Fruit fly (Drosophila melanogaster) whole organism, wandering third instar larva: ENCODE results near the gene msl-3.
A peak's percentile ranks its signal among the peaks of the same experiment; 100 is the strongest.

Experiments used
- Abd-B ChIP-seq: fragments of >200 bp; optimal IDR thresholded peaks from 2 replicates; lab custom pipeline; 2017; ENCODE audit warnings: missing biosample characterization, missing genetic modification characterization
- CG32264 ChIP-seq: fragments of 200-800 bp; sonication (Bioruptor generic); optimal IDR thresholded peaks from 2 replicates; lab custom pipeline; 2016; ENCODE audit warnings: missing biosample characterization, missing genetic modification characterization
- CG9705 ChIP-seq: fragments of 200-800 bp; sonication (Bioruptor generic); optimal IDR thresholded peaks from 2 replicates; lab custom pipeline; 2018; ENCODE audit warnings: missing biosample characterization, mild to moderate bottlenecking, missing genetic modification characterization
- Dfd ChIP-seq: fragments of >200 bp; optimal IDR thresholded peaks from 2 replicates; lab custom pipeline; 2017; ENCODE audit warnings: missing biosample characterization, missing genetic modification characterization
- GATAd ChIP-seq: sonication (Bioruptor generic); optimal IDR thresholded peaks from 2 replicates; lab custom pipeline; 2016; ENCODE audit warnings: missing biosample characterization, missing genetic modification characterization
- HLH106 ChIP-seq: fragments of 200-800 bp; optimal IDR thresholded peaks from 3 replicates; lab custom pipeline; 2019; ENCODE audit warnings: missing biosample characterization, mild to moderate bottlenecking, missing genetic modification characterization, moderate library complexity
- Hr78 ChIP-seq: fragments of >200 bp; optimal IDR thresholded peaks from 2 replicates; lab custom pipeline; 2017; ENCODE audit warnings: missing biosample characterization, missing genetic modification characterization
- Hr83 ChIP-seq: fragments of 200-300 bp; sonication (Bioruptor generic); optimal IDR thresholded peaks from 2 replicates; lab custom pipeline; 2016; ENCODE audit warnings: missing biosample characterization, mild to moderate bottlenecking, missing genetic modification characterization, moderate library complexity; ENCODE audit not compliant: poor library complexity, severe bottlenecking
- Myc ChIP-seq: fragments of >200 bp; optimal IDR thresholded peaks from 2 replicates; lab custom pipeline; 2017
- N ChIP-seq: fragments of >200 bp; optimal IDR thresholded peaks from 2 replicates; lab custom pipeline; 2018; ENCODE audit warnings: missing biosample characterization, missing external identifiers, missing genetic modification characterization
- Rel ChIP-seq, 2 experiments: fragments of 200-800 bp; sonication (Bioruptor generic) in 1 of 2; optimal IDR thresholded peaks; 2 replicates in 1 of 2; 3 replicates in 1 of 2; lab custom pipeline; 2016 to 2019; ENCODE audit warnings: mild to moderate bottlenecking in 2 of 2, missing biosample characterization in 2 of 2, missing genetic modification characterization in 2 of 2, moderate library complexity in 1 of 2
- Vsx2 ChIP-seq: fragments of 200-300, 225-300 bp; sonication (Bioruptor generic); optimal IDR thresholded peaks from 2 replicates; lab custom pipeline; 2018; ENCODE audit warnings: missing biosample characterization, missing genetic modification characterization; ENCODE audit not compliant: partially characterized antibody
- brk ChIP-seq: fragments of 200-800 bp; sonication (Bioruptor generic); optimal IDR thresholded peaks from 2 replicates; lab custom pipeline; 2016; ENCODE audit warnings: missing biosample characterization, mild to moderate bottlenecking, missing genetic modification characterization
- dl ChIP-seq, 2 experiments: fragments of 175-275, 200-275 bp in 1 of 2; fragments of 200-275 bp in 1 of 2; sonication (Bioruptor generic); optimal IDR thresholded peaks; lab custom pipeline; 2018; ENCODE audit warnings: mild to moderate bottlenecking in 2 of 2, missing biosample characterization in 2 of 2, missing genetic modification characterization in 2 of 2, moderate library complexity in 2 of 2; ENCODE audit not compliant: partially characterized antibody in 2 of 2, insufficient read depth in 1 of 2
- dmrt93B ChIP-seq: fragments of 200-800 bp; sonication (Bioruptor generic); optimal IDR thresholded peaks from 2 replicates; lab custom pipeline; 2018; ENCODE audit warnings: missing biosample characterization, mild to moderate bottlenecking, missing genetic modification characterization
- dsf ChIP-seq: sonication (Bioruptor generic); optimal IDR thresholded peaks from 2 replicates; lab custom pipeline; 2016; ENCODE audit warnings: missing biosample characterization, missing genetic modification characterization, borderline replicate concordance
- ey ChIP-seq: fragments of 200-800 bp; sonication (Bioruptor generic); optimal IDR thresholded peaks from 2 replicates; lab custom pipeline; 2016; ENCODE audit warnings: missing biosample characterization, missing genetic modification characterization
- foxo ChIP-seq, 2 experiments: fragments of 200-800 bp; sonication (Bioruptor generic); optimal IDR thresholded peaks; 2 replicates in 1 of 2; 3 replicates in 1 of 2; lab custom pipeline; 2016 to 2017; ENCODE audit warnings: missing biosample characterization in 2 of 2, missing genetic modification characterization in 2 of 2
- fru ChIP-seq: fragments of 200-800 bp; sonication (Bioruptor generic); optimal IDR thresholded peaks from 3 replicates; lab custom pipeline; 2016; ENCODE audit warnings: missing biosample characterization, mild to moderate bottlenecking, missing genetic modification characterization
- h ChIP-seq: fragments of 200-800 bp; sonication (Bioruptor generic); optimal IDR thresholded peaks from 3 replicates; lab custom pipeline; 2016; ENCODE audit warnings: missing biosample characterization, mild to moderate bottlenecking, missing genetic modification characterization
- jim ChIP-seq: fragments of 175-275, 200-325 bp; sonication (Bioruptor generic); optimal IDR thresholded peaks from 2 replicates; lab custom pipeline; 2016; ENCODE audit warnings: missing biosample characterization, mild to moderate bottlenecking, missing genetic modification characterization
- lola ChIP-seq: fragments of >200 bp; optimal IDR thresholded peaks from 2 replicates; lab custom pipeline; 2017; ENCODE audit warnings: missing biosample characterization, missing genetic modification characterization
- psq ChIP-seq: fragments of 200-800 bp; sonication (Bioruptor generic); optimal IDR thresholded peaks from 3 replicates; lab custom pipeline; 2017; ENCODE audit warnings: missing biosample characterization, mild to moderate bottlenecking, missing genetic modification characterization, moderate library complexity
- rgr ChIP-seq: fragments of 200-800 bp; sonication (Bioruptor generic); optimal IDR thresholded peaks from 3 replicates; lab custom pipeline; 2016; ENCODE audit warnings: missing biosample characterization, mild to moderate bottlenecking, missing genetic modification characterization
- sage ChIP-seq: fragments of 200-800 bp; sonication (Bioruptor generic); optimal IDR thresholded peaks from 2 replicates; lab custom pipeline; 2016; ENCODE audit warnings: missing biosample characterization, mild to moderate bottlenecking, missing genetic modification characterization
- sv ChIP-seq: fragments of 200-800 bp; sonication (Bioruptor generic); optimal IDR thresholded peaks from 3 replicates; lab custom pipeline; 2016; ENCODE audit warnings: missing biosample characterization, missing genetic modification characterization
- tai ChIP-seq: sonication (Bioruptor generic); optimal IDR thresholded peaks from 2 replicates; lab custom pipeline; 2016; ENCODE audit warnings: missing biosample characterization, missing genetic modification characterization
- usp ChIP-seq: fragments of >200 bp; optimal IDR thresholded peaks from 2 replicates; lab custom pipeline; 2017; ENCODE audit warnings: missing biosample characterization, missing genetic modification characterization

msl-3 gene

DNA sequence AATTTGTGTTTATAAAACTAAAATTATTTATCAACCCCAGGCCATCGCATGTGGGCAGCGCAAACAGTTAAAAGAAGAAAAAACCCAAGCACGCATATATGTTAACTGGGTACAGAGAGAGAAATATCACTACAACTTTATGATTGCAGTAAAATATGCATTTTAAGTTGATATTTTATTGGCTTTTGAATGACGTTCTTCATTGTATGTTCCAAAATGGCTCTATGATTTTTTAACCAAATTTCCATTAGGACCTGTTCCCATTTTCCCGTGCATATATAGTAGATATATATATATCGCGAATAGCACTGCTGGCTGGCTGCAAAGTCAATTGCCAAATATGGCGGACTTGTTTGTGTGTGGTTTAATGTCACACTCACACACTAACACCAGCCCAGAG, 28.8 kb downstream of the msl-3 start:
- TF ChIP-seq N (GFP tag; lab: Kevin White, UChicago), result no peak
- peak in 1 of 2 experiments; percentile 4 for TF ChIP-seq foxo (GFP tag; optimal IDR thresholded peaks at IDR 0.05; lab: Kevin White, UChicago)
- TF ChIP-seq fru, result peak; percentile 6
- TF ChIP-seq rgr (GFP tag; lab: Kevin White, UChicago), result peak; percentile 8
- no peak for TF ChIP-seq sv (GFP tag; lab: Kevin White, UChicago)
- TF ChIP-seq dmrt93B (GFP tag; lab: Kevin White, UChicago), result no peak

- TF ChIP-seq fru (peak; percentile 87), usp (GFP tag; lab: Kevin White, UChicago) (no peak), dsf (GFP tag; lab: Kevin White, UChicago) (no peak), Vsx2 (GFP tag; lab: Kevin White, UChicago) (no peak), Myc (no peak), CG32264 (GFP tag; lab: Kevin White, UChicago) (no peak)
These were observed 30.7 kb downstream of the msl-3 start, which contains the start of gene form3 for dm6 chr3L:7094548-7095072. Gene form3, plus strand, starts transcription at chr3L:7094818.

- no peak for TF ChIP-seq tai (GFP tag; lab: Kevin White, UChicago)
These were observed 31.3 kb downstream of the msl-3 start for dm6 chr3L:7094020-7094419.

DNA sequence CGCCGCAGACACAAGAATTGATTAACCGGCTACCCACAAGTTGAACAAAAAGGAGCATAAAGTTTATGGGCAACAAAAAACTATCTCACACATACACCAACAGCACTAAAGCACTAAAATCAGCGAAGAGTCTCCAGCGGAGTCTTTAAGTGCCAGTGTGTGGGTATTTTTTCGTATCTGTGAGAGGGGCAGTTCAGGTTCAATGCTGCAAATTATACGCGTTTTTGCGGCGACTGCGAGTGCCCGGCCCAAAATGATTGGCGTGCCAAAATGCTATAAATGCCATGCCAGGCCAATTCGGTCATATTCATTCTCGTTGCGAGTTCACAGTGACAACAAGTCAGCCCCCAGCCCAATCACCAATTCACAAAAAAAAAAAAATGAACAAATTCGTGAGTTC, 32.4 kb downstream of the msl-3 start, which contains the start of gene Cpr65Ec:
TSS of gene Cpr65Ec (plus strand) at position 301 of the 400 bp plus-strand sequence.
- TF ChIP-seq Hr83 (GFP tag; lab: Kevin White, UChicago) (no peak), Abd-B (GFP tag; lab: Kevin White, UChicago) (no peak)

- TF ChIP-seq Myc, result no peak
- TF ChIP-seq rgr (GFP tag; lab: Kevin White, UChicago), result no peak
These were observed 33.9 kb downstream of the msl-3 start for dm6 chr3L:7091331-7091904.

dm6 chr3L:7090764-7091163, 34.6 kb downstream of the msl-3 start:
- TF ChIP-seq fru (peak; percentile 2), dsf (GFP tag; lab: Kevin White, UChicago) (no peak), GATAd (GFP tag; lab: Kevin White, UChicago) (no peak), tai (GFP tag; lab: Kevin White, UChicago) (no peak), HLH106 (tag; lab: Kevin White, UChicago) (peak; percentile 5), psq (no peak), dmrt93B (GFP tag; lab: Kevin White, UChicago) (no peak), h (GFP tag; lab: Kevin White, UChicago) (peak; percentile 36), sv (GFP tag; lab: Kevin White, UChicago) (no peak), Dfd (GFP tag; lab: Kevin White, UChicago) (no peak), dl (GFP tag; optimal IDR thresholded peaks at IDR 0.05; lab: Kevin White, UChicago; ENCODE audit: insufficient read depth in 1 of 2, partially characterized antibody in 2 of 2) (no peak), brk (GFP tag; lab: Kevin White, UChicago) (no peak), Abd-B (GFP tag; lab: Kevin White, UChicago) (no peak), Hr78 (no peak), CG9705 (GFP tag; lab: Kevin White, UChicago) (no peak)

- TF ChIP-seq Myc (no peak), HLH106 (tag; lab: Kevin White, UChicago) (no peak), dmrt93B (GFP tag; lab: Kevin White, UChicago) (no peak), rgr (GFP tag; lab: Kevin White, UChicago) (no peak)
These were observed 36.6 kb downstream of the msl-3 start, which contains the start of gene Cpr65Eb for dm6 chr3L:7088687-7089086. Gene Cpr65Eb, minus strand, starts transcription at chr3L:7088787.

- TF ChIP-seq ey (GFP tag; lab: Kevin White, UChicago) (no peak), CG32264 (GFP tag; lab: Kevin White, UChicago) (no peak), Myc (no peak), rgr (GFP tag; lab: Kevin White, UChicago) (no peak), lola (GFP tag; lab: Kevin White, UChicago) (no peak), jim (GFP tag; lab: Kevin White, UChicago) (no peak), sage (GFP tag; lab: Kevin White, UChicago) (no peak), Rel (GFP tag; optimal IDR thresholded peaks at IDR 0.05; lab: Kevin White, UChicago) (no peak), Rel (tag; optimal IDR thresholded peaks at IDR 0.05; lab: Kevin White, UChicago) (no peak), dl (GFP tag; optimal IDR thresholded peaks at IDR 0.05; lab: Kevin White, UChicago; ENCODE audit: insufficient read depth in 1 of 2, partially characterized antibody in 2 of 2) (no peak), Abd-B (GFP tag; lab: Kevin White, UChicago) (no peak)
- TF ChIP-seq, all 38 proteins: peak for 0
These were observed 38.0 kb downstream of the msl-3 start for dm6 chr3L:7087347-7087746.
